Fruit fly (Drosophila melanogaster): ENCODE data around the gene Mur29B.

Mur29B gene

dm6 chr2L:8394180-8394579 lies 42.2 kb downstream of the Mur29B start, which contains the start of gene lectin-29Ca:
Gene lectin-29Ca, minus strand, starts transcription at chr2L:8394280.
- TF ChIP-seq CG2116 (GFP tag; optimal IDR thresholded peaks at IDR 0.05) (no peak), CG30431 (GFP tag; optimal IDR thresholded peaks at IDR 0.05) (no peak), CG9609 (GFP tag; optimal IDR thresholded peaks at IDR 0.05) (no peak), CG5180 (GFP tag; optimal IDR thresholded peaks at IDR 0.05) (no peak), danr (GFP tag; IDR thresholded peaks at IDR 0.05) (no peak), sna (GFP tag; IDR thresholded peaks at IDR 0.05; ENCODE audit: partially characterized antibody) (no peak), CG9797 (GFP tag; optimal IDR thresholded peaks at IDR 0.05) (no peak), schlank (tag; optimal IDR thresholded peaks at IDR 0.05) (no peak), p53 (GFP tag; optimal IDR thresholded peaks at IDR 0.05) (no peak), CG12744 (GFP tag; optimal IDR thresholded peaks at IDR 0.05) (no peak), Atf3 (GFP tag; optimal IDR thresholded peaks at IDR 0.05) (no peak), Six4 (GFP tag; optimal IDR thresholded peaks at IDR 0.05) (no peak)

DNA sequence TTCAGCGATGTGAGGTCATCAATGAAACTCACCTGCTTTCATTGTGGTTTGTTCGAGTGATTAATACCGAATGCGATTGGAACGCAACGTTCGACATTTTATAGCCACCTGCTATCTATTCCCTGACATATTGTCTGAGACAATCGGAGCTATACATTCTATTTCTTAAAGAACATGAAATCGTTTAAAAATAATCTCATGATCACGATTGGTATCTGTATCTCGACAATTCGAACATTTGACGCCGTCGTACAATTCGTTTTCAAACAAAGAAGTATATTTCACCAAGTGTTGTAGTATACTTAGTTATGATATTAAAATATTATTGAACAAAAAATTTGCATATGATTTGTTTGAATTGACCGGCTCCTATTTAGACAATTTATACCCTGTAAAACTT lies 42.9 kb downstream of the Mur29B start, which contains the start of gene Peritrophin-15b:
Gene Peritrophin-15b (minus strand): TSS at position 101 of the 400 bp plus-strand sequence.
- TF ChIP-seq Ptx1 (GFP tag; IDR thresholded peaks at IDR 0.05) (no peak), zen2 (GFP tag; IDR thresholded peaks at IDR 0.05; ENCODE audit: partially characterized antibody) (no peak), trh (GFP tag; optimal IDR thresholded peaks at IDR 0.05) (no peak), cas (GFP tag; IDR thresholded peaks at IDR 0.05) (no peak), CG11247 (GFP tag; IDR thresholded peaks at IDR 0.05) (no peak), scrt (GFP tag; optimal IDR thresholded peaks at IDR 0.05) (no peak), Xrp1 (GFP tag; IDR thresholded peaks at IDR 0.05) (no peak), CG6854 (GFP tag; optimal IDR thresholded peaks at IDR 0.05) (no peak), Pdp1 (GFP tag; optimal IDR thresholded peaks at IDR 0.05) (no peak), Neu2 (GFP tag; optimal IDR thresholded peaks at IDR 0.05; ENCODE audit: borderline replicate concordance) (no peak), peb (GFP tag; IDR thresholded peaks at IDR 0.05) (no peak), gfzf (GFP tag; optimal IDR thresholded peaks at IDR 0.05) (no peak)

dm6 chr2L:8395996-8396699 lies 44.2 kb downstream of the Mur29B start, which contains the start of the genes Peritrophin-15a and CG13385:
Gene Peritrophin-15a, minus strand, starts transcription at chr2L:8396096.
Gene CG13385, plus strand, starts transcription at chr2L:8396649.
- TF ChIP-seq vnd (GFP tag; IDR thresholded peaks at IDR 0.05; ENCODE audit: partially characterized antibody) (no peak), CG14667 (GFP tag; IDR thresholded peaks at IDR 0.05) (no peak), Dll (GFP tag; IDR thresholded peaks at IDR 0.05; ENCODE audit: partially characterized antibody) (no peak), CG4282 (GFP tag; optimal IDR thresholded peaks at IDR 0.05) (no peak), CG43689 (GFP tag; IDR thresholded peaks at IDR 0.05) (no peak), CG14860 (GFP tag; IDR thresholded peaks at IDR 0.05; ENCODE audit: partially characterized antibody) (no peak)

- TF ChIP-seq Ets65A (GFP tag) = peak; percentile 22
- TF ChIP-seq ato (GFP tag; IDR thresholded peaks at IDR 0.05; ENCODE audit: partially characterized antibody) = no peak
- no peak for TF ChIP-seq Jarid2 (GFP tag; optimal IDR thresholded peaks at IDR 0.05)
- TF ChIP-seq prd (optimal IDR thresholded peaks at IDR 0.05) = no peak
- TF ChIP-seq prd (GFP tag; IDR thresholded peaks at IDR 0.05) = peak; percentile 7; the same call in 1 of the 3 replicates
- TF ChIP-seq mirr (GFP tag; optimal IDR thresholded peaks at IDR 0.05) = no peak
- TF ChIP-seq Taf1 (GFP tag; IDR thresholded peaks at IDR 0.05) = no peak
Measured at dm6 chr2L:8398721-8399120, 46.7 kb downstream of the Mur29B start, which contains the start of gene CG13386. Gene CG13386, plus strand, starts transcription at chr2L:8399021.
